Worm (Caenorhabditis elegans) whole organism, L2 larva: ENCODE measurements around the gene K08E7.4.

Source experiments
- C34F6.9 ChIP-seq: fragments of 150-350 bp; optimal IDR thresholded peaks from 2 replicates; lab custom pipeline; 2014; ENCODE audit warnings: missing biosample characterization, missing genetic modification characterization
- F13H6.1 ChIP-seq: sonication (generic microtip); optimal IDR thresholded peaks from 2 replicates; lab custom pipeline; 2016; ENCODE audit warnings: missing genetic modification characterization, missing compliant biosample characterization
- R02D3.7 ChIP-seq: fragments of 150-350 bp; optimal IDR thresholded peaks from 2 replicates; lab custom pipeline; 2014; ENCODE audit warnings: missing biosample characterization, missing genetic modification characterization
- Y55F3AM.14 ChIP-seq: fragments of 200-800 bp; sonication (Bioruptor generic); optimal IDR thresholded peaks from 2 replicates; lab custom pipeline; 2018; ENCODE audit warnings: mild to moderate bottlenecking, missing genetic modification characterization, missing compliant biosample characterization
- ZK546.5 ChIP-seq: sonication (generic microtip); optimal IDR thresholded peaks from 2 replicates; lab custom pipeline; 2017; ENCODE audit warnings: missing biosample characterization, missing genetic modification characterization
- alr-1 ChIP-seq: fragments of 150-350 bp; optimal IDR thresholded peaks from 2 replicates; lab custom pipeline; 2014; ENCODE audit warnings: missing biosample characterization, missing genetic modification characterization
- ama-1 ChIP-seq: fragments of 150-350 bp; optimal IDR thresholded peaks from 2 replicates; lab custom pipeline; 2018; ENCODE audit warnings: inconsistent platforms
- ceh-16 ChIP-seq: fragments of 150-350 bp; optimal IDR thresholded peaks from 2 replicates; lab custom pipeline; 2014; ENCODE audit warnings: missing biosample characterization, missing genetic modification characterization
- crh-2 ChIP-seq: sonication (generic microtip); optimal IDR thresholded peaks from 2 replicates; lab custom pipeline; 2017; ENCODE audit warnings: missing biosample characterization, missing genetic modification characterization
- dmd-4 ChIP-seq: sonication (generic microtip); optimal IDR thresholded peaks from 2 replicates; lab custom pipeline; 2017; ENCODE audit warnings: missing biosample characterization, missing genetic modification characterization
- elt-1 ChIP-seq: fragments of 150-350 bp; optimal IDR thresholded peaks from 2 replicates; lab custom pipeline; 2014; ENCODE audit warnings: missing biosample characterization, missing genetic modification characterization
- elt-3 ChIP-seq: sonication (generic microtip); optimal IDR thresholded peaks from 2 replicates; lab custom pipeline; 2017; ENCODE audit warnings: missing biosample characterization, missing genetic modification characterization
- fos-1 ChIP-seq: fragments of 150-350 bp; optimal IDR thresholded peaks from 2 replicates; lab custom pipeline; 2014; ENCODE audit warnings: missing biosample characterization, missing genetic modification characterization
- gmeb-1 ChIP-seq: fragments of 150-350 bp; optimal IDR thresholded peaks from 2 replicates; lab custom pipeline; 2014; ENCODE audit warnings: missing biosample characterization, missing genetic modification characterization
- lin-13 ChIP-seq: fragments of 150-350 bp; optimal IDR thresholded peaks from 2 replicates; lab custom pipeline; 2014; ENCODE audit warnings: missing biosample characterization, missing genetic modification reagents, missing genetic modification characterization
- lin-39 ChIP-seq: fragments of 150-350 bp; optimal IDR thresholded peaks from 2 replicates; lab custom pipeline; 2014; ENCODE audit warnings: missing biosample characterization, missing genetic modification reagents, missing genetic modification characterization
- lsy-2 ChIP-seq, 2 experiments: fragments of 150-350 bp in 1 of 2; sonication (generic microtip) in 1 of 2; optimal IDR thresholded peaks; 2 replicates each; lab custom pipeline; 2014 to 2017; ENCODE audit warnings: missing biosample characterization in 2 of 2, missing genetic modification characterization in 2 of 2
- mab-5 ChIP-seq: fragments of 150-350 bp; optimal IDR thresholded peaks from 2 replicates; lab custom pipeline; 2014; ENCODE audit warnings: missing biosample characterization, missing genetic modification characterization
- mbf-1 ChIP-seq: sonication (generic microtip); optimal IDR thresholded peaks from 2 replicates; lab custom pipeline; 2017; ENCODE audit warnings: missing biosample characterization, missing genetic modification characterization
- mdl-1 ChIP-seq, 2 experiments: fragments of 150-350 bp in 1 of 2; sonication (generic microtip) in 1 of 2; optimal IDR thresholded peaks; 2 replicates each; lab custom pipeline; 2017; ENCODE audit warnings: missing biosample characterization in 2 of 2, missing genetic modification characterization in 2 of 2
- nhr-10 ChIP-seq: sonication (generic microtip); optimal IDR thresholded peaks from 2 replicates; lab custom pipeline; 2017; ENCODE audit warnings: missing biosample characterization, missing genetic modification characterization
- nhr-11 ChIP-seq: fragments of 150-350 bp; optimal IDR thresholded peaks from 2 replicates; lab custom pipeline; 2014; ENCODE audit warnings: missing biosample characterization, missing genetic modification characterization
- nhr-12 ChIP-seq: fragments of 150-350 bp; optimal IDR thresholded peaks from 2 replicates; lab custom pipeline; 2014; ENCODE audit warnings: missing biosample characterization, missing genetic modification characterization
- nhr-129 ChIP-seq: fragments of 150-350 bp; optimal IDR thresholded peaks from 2 replicates; lab custom pipeline; 2014; ENCODE audit warnings: missing biosample characterization, missing genetic modification characterization
- nhr-21 ChIP-seq: fragments of 150-350 bp; optimal IDR thresholded peaks from 2 replicates; lab custom pipeline; 2014; ENCODE audit warnings: missing biosample characterization, missing genetic modification characterization
- nhr-23 ChIP-seq: fragments of 150-350 bp; optimal IDR thresholded peaks from 2 replicates; lab custom pipeline; 2014; ENCODE audit warnings: missing biosample characterization, missing genetic modification reagents, missing genetic modification characterization
- peb-1 ChIP-seq: fragments of 150-350 bp; optimal IDR thresholded peaks from 2 replicates; lab custom pipeline; 2014; ENCODE audit warnings: missing biosample characterization, missing genetic modification characterization
- sem-4 ChIP-seq: fragments of 150-350 bp; optimal IDR thresholded peaks from 2 replicates; lab custom pipeline; 2014; ENCODE audit warnings: missing biosample characterization, missing genetic modification reagents, missing genetic modification characterization
- skn-1 ChIP-seq: sonication (generic microtip); optimal IDR thresholded peaks from 2 replicates; lab custom pipeline; 2017; ENCODE audit warnings: missing biosample characterization, missing genetic modification characterization
- sma-3 ChIP-seq: sonication (generic microtip); optimal IDR thresholded peaks from 2 replicates; lab custom pipeline; 2016; ENCODE audit warnings: missing genetic modification reagents, missing genetic modification characterization, missing compliant biosample characterization
- sma-9 ChIP-seq, 2 experiments: fragments of 150-350 bp in 1 of 2; sonication (generic microtip) in 1 of 2; optimal IDR thresholded peaks; 2 replicates each; lab custom pipeline; 2014 to 2016; ENCODE audit warnings: missing genetic modification characterization in 2 of 2, mild to moderate bottlenecking in 1 of 2, missing biosample characterization in 1 of 2, missing compliant biosample characterization in 1 of 2, missing genetic modification reagents in 1 of 2, moderate library complexity in 1 of 2
- snpc-4 ChIP-seq: fragments of 150-350 bp; optimal IDR thresholded peaks from 2 replicates; lab custom pipeline; 2014; ENCODE audit warnings: missing biosample characterization, missing genetic modification characterization
- unc-39 ChIP-seq: fragments of 150-350 bp; optimal IDR thresholded peaks from 2 replicates; lab custom pipeline; 2014; ENCODE audit warnings: missing biosample characterization, missing genetic modification characterization
- unc-55 ChIP-seq: fragments of 150-350 bp; sonication (generic microtip); optimal IDR thresholded peaks from 3 replicates; lab custom pipeline; 2014; ENCODE audit warnings: missing biosample characterization, missing genetic modification reagents, missing genetic modification characterization
- unc-62 ChIP-seq: fragments of 150-350 bp; optimal IDR thresholded peaks from 2 replicates; lab custom pipeline; 2014; ENCODE audit warnings: missing biosample characterization, missing genetic modification reagents, missing genetic modification characterization
- zag-1 ChIP-seq: fragments of 150-350 bp; optimal IDR thresholded peaks from 2 replicates; lab custom pipeline; 2014; ENCODE audit warnings: missing biosample characterization, missing genetic modification characterization
- ztf-11 ChIP-seq: sonication (generic microtip); optimal IDR thresholded peaks from 2 replicates; lab custom pipeline; 2017; ENCODE audit warnings: missing biosample characterization, missing genetic modification characterization
- ztf-4 ChIP-seq: fragments of 150-350 bp; optimal IDR thresholded peaks from 2 replicates; lab custom pipeline; 2014; ENCODE audit warnings: missing biosample characterization, missing genetic modification characterization

K08E7.4 gene

DNA sequence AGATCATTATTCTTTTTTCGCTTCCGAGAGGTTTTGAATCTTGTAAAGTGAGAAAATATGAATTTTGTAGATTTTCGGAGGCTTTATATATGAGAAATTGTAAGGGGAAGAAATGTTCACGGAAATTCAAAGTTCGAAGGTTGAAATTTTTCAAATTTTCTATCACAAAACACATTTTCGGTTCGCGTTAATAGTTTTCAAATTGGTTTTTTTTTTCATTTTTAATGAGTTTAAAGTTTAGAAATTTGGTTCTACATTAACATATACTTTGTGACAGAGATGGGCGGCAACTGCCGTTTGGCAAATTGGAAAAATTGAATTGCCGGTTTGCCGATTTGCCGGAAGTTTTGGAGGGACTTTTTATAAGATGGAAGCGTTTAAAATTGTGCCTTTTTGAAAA is at the start of gene K08E7.4:
Gene K08E7.4 (minus strand): TSS at position 101 of the 400 bp plus-strand sequence.
- TF ChIP-seq F13H6.1 (tag; lab: Kevin White, UChicago) (no peak), ztf-4 (tag; lab: Kevin White, UChicago) (no peak), nhr-129 (tag; lab: Kevin White, UChicago) (no peak), ztf-11 (no peak), unc-39 (tag; lab: Kevin White, UChicago) (no peak), sma-3 (GFP tag; lab: Kevin White, UChicago) (no peak), unc-62 (GFP tag; lab: Kevin White, UChicago) (no peak), ama-1 (no peak), alr-1 (no peak)

ce11 chrIV:12618877-12619276 is 47.9 kb upstream of the K08E7.4 start:
- TF ChIP-seq ama-1 (no peak), Y55F3AM.14 (GFP tag; lab: Kevin White, UChicago) (no peak), ceh-16 (no peak), elt-3 (no peak)

DNA sequence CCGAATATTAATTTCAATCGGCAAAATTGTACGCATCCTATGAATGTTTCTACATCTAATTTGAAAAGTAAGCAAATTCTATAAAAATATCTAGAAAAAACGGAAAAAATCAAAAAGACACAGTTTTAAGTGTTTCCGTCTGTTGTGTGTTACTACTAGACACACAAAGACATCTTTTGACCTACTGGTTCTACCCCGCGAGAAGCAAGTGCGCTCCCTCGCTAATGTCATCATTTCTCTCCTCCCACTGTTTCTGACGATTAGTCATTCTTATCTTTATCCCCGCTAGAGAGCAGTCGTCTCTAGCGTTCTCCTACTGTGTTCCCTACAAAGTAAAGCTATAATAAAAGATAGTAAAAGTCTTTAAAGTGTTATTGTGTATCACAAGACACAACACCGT is 47.0 kb upstream of the K08E7.4 start:
- TF ChIP-seq sma-9 (GFP tag; optimal IDR thresholded peaks at IDR 0.05; lab: Kevin White, UChicago) (no peak), sma-9 (tag; optimal IDR thresholded peaks at IDR 0.05; lab: Kevin White, UChicago) (no peak), lin-13 (GFP tag; lab: Kevin White, UChicago) (no peak), nhr-21 (tag; lab: Kevin White, UChicago) (no peak), mdl-1 (tag; optimal IDR thresholded peaks at IDR 0.05; lab: Kevin White, UChicago) (no peak), nhr-12 (no peak), mab-5 (no peak), unc-39 (tag; lab: Kevin White, UChicago) (no peak), unc-55 (GFP tag; lab: Kevin White, UChicago) (no peak), unc-62 (GFP tag; lab: Kevin White, UChicago) (no peak), sma-3 (GFP tag; lab: Kevin White, UChicago) (no peak), nhr-11 (no peak), nhr-23 (tag; lab: Kevin White, UChicago) (no peak), nhr-129 (tag; lab: Kevin White, UChicago) (no peak), crh-2 (no peak), fos-1 (tag; lab: Kevin White, UChicago) (no peak), ceh-16 (no peak), gmeb-1 (no peak), C34F6.9 (tag; lab: Kevin White, UChicago) (no peak), dmd-4 (no peak)

DNA sequence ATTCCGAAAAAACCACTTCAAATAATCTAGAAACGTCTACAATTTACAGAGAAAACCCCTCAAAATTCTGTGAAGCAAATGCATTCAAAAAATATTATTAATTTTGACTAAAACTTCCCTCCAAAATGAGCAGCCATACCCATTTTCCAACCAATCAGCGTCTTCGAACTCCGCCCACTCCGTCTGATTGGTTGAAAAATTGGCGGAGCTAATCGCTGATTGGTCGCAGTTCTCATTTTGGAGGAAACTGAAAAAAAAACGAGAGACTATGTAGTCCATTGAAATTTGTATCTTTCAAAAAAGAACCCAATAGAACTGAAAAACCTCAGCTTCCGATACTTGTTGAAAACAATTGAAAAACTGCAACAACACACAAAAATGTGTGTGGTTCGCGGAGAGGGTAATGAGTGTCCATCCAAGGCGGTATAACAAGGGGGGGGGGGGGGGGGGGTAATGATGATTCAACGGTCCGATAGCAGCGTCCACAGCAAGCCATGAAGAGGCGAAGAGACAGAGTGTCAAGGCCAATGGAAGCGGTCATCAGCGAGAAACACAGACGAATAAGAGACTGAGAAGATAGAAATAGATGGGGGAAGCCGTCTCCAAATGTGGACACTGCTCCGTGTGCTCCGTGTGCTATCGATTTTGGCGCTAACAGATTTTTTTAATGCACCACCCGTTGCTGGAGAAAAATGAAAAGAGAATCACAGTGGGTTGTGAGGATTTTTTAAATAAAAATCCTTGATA is 46.2 kb upstream of the K08E7.4 start:
- TF ChIP-seq ZK546.5 (no peak), elt-1 (tag; lab: Kevin White, UChicago) (no peak), sem-4 (tag; lab: Kevin White, UChicago) (no peak), lsy-2 (tag; optimal IDR thresholded peaks at IDR 0.05; lab: Kevin White, UChicago) (no peak), alr-1 (no peak), sma-9 (GFP tag; optimal IDR thresholded peaks at IDR 0.05; lab: Kevin White, UChicago) (peak; percentile 27), sma-9 (tag; optimal IDR thresholded peaks at IDR 0.05; lab: Kevin White, UChicago) (no peak), unc-55 (GFP tag; lab: Kevin White, UChicago) (peak; percentile 26)
- TF ChIP-seq, all 48 proteins: peak for 2

DNA sequence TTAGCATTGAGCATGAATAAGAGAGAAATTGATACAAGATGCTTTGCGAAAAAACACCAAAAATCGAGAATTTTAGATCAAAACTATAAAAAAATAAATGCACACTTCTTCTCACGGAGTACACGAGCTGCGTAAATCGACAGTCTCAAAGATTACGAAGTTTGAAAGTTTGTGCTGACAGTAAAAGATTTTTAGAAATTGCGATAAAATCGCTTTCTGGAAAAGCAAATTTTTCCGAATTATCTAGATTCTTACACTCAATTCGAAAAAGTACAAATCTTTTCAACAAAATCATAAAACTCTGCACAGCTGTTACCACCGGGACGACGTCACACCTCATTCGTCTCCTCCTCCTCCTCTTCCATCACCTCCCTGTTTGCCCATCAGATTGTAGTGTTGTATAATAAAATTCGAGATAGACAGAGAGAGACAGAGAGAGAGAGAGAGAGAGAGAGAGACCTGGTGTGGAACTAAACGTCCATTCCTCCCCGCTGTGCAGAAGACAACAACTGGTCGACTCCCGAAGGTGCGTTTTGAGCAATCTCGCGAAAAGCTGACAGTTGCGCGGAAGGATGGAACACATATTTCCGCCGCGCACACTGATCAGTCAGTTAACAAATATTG is 44.3 kb upstream of the K08E7.4 start:
- TF ChIP-seq F13H6.1 (tag; lab: Kevin White, UChicago) (peak; percentile 27), C34F6.9 (tag; lab: Kevin White, UChicago) (peak; percentile 17), snpc-4 (tag; lab: Kevin White, UChicago) (no peak), nhr-129 (tag; lab: Kevin White, UChicago) (peak; percentile 33)

- TF ChIP-seq ztf-4 (tag; lab: Kevin White, UChicago) (no peak), fos-1 (tag; lab: Kevin White, UChicago) (no peak), peb-1 (tag; lab: Kevin White, UChicago) (no peak), lsy-2 (tag; optimal IDR thresholded peaks at IDR 0.05; lab: Kevin White, UChicago) (no peak), mbf-1 (no peak), skn-1 (tag; lab: Kevin White, UChicago) (no peak), nhr-10 (tag; lab: Kevin White, UChicago) (no peak), C34F6.9 (tag; lab: Kevin White, UChicago) (no peak), ama-1 (no peak), F13H6.1 (tag; lab: Kevin White, UChicago) (no peak), R02D3.7 (tag; lab: Kevin White, UChicago) (no peak), snpc-4 (tag; lab: Kevin White, UChicago) (no peak), zag-1 (tag; lab: Kevin White, UChicago) (no peak), lin-39 (tag; lab: Kevin White, UChicago) (no peak), crh-2 (no peak), nhr-21 (tag; lab: Kevin White, UChicago) (no peak), gmeb-1 (no peak), mdl-1 (tag; optimal IDR thresholded peaks at IDR 0.05; lab: Kevin White, UChicago) (no peak)
- TF ChIP-seq, all 48 proteins: peak for 0
These were observed 43.7 kb upstream of the K08E7.4 start, which contains the start of gene efa-6 for ce11 chrIV:12614624-12615023. TSS of gene efa-6 (minus strand) at chrIV:12614724.
